Worm (Caenorhabditis elegans) whole organism, young adult: ENCODE data around the gene M142.5.

Experiments used
- ekl-4 ChIP-seq: fragments of 200-800 bp; sonication (Bioruptor generic); IDR thresholded peaks from 2 replicates; pipeline ENCODE4 v1.3.6; 2022; ENCODE audit warnings: missing genetic modification reagents, missing genetic modification characterization, missing compliant biosample characterization
- hrde-1 ChIP-seq: sonication (generic microtip); optimal IDR thresholded peaks from 2 replicates; lab custom pipeline; 2016; ENCODE audit warnings: missing genetic modification characterization, mild to moderate bottlenecking, missing compliant biosample characterization, moderate library complexity, missing genotype, missing genetic modification reagents, borderline replicate concordance
- let-526 ChIP-seq: fragments of 200-800 bp; sonication (Bioruptor generic); IDR thresholded peaks from 2 replicates; pipeline ENCODE4 v1.3.6; 2022; ENCODE audit warnings: missing genetic modification reagents, missing genetic modification characterization, missing compliant biosample characterization
- let-607 ChIP-seq, 2 experiments: fragments of 200-800 bp in 1 of 2; sonication (Bioruptor generic) in 1 of 2; sonication (generic microtip) in 1 of 2; optimal IDR thresholded peaks; 2 replicates each; lab custom pipeline; 2016 to 2018; ENCODE audit warnings: mild to moderate bottlenecking in 2 of 2, missing compliant biosample characterization in 2 of 2, missing genetic modification characterization in 2 of 2, moderate library complexity in 2 of 2, missing genotype in 1 of 2
- nhr-80 ChIP-seq: sonication (generic microtip); optimal IDR thresholded peaks from 2 replicates; lab custom pipeline; 2016; ENCODE audit warnings: missing genetic modification characterization, missing compliant biosample characterization
- pbrm-1 ChIP-seq: fragments of 200-800 bp; sonication (Bioruptor generic); IDR thresholded peaks from 2 replicates; pipeline ENCODE4 v1.3.6; 2022; ENCODE audit warnings: missing genetic modification reagents, missing genetic modification characterization, missing compliant biosample characterization
- rpc-1 ChIP-seq, 2 experiments: fragments of 150-350 bp in 1 of 2; sonication (generic microtip) in 1 of 2; optimal IDR thresholded peaks; 2 replicates each; lab custom pipeline; 2014 to 2018; ENCODE audit warnings: missing biosample characterization in 1 of 2, missing genetic modification characterization in 1 of 2, missing genetic modification reagents in 1 of 2, missing genotype in 1 of 2

DNA sequence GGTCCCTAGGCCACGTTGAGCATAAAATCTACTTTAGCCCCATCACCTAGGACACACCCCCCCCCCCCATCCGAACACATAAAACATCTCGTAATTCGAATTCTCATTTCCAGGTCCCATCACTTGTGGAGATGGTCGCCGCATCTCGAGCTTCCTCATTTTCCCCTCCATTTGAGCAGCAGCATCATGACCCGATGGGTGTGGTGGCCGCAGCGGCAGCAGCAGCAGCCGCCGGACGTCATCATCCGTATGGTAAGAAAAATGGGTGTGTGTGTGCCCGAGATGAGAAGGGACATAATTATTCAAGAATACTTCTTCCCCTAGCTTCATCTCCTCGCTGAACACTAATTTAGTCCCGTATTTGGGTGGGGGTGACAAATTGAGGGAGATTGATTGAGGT is 9.5 kb upstream of the M142.5 start:
- TF ChIP-seq nhr-80 (tag; lab: Kevin White, UChicago) (no peak), ekl-4 (GFP tag; lab: Robert Waterston, UW) (no peak), rpc-1 (optimal IDR thresholded peaks at IDR 0.05; lab: Kevin White, UChicago) (no peak), rpc-1 (tag; optimal IDR thresholded peaks at IDR 0.05; lab: Kevin White, UChicago) (no peak), let-607 (tag; optimal IDR thresholded peaks at IDR 0.05; lab: Kevin White, UChicago) (no peak), let-526 (no peak), hrde-1 (tag; lab: Kevin White, UChicago) (no peak), pbrm-1 (GFP tag; lab: Robert Waterston, UW) (no peak)
